Worm (Caenorhabditis elegans): ENCODE measurements around the gene nrx-1.

- TF ChIP-seq cog-1 (tag; optimal IDR thresholded peaks at IDR 0.05): no peak
- no peak for TF ChIP-seq ref-1 (GFP tag; conservative IDR thresholded peaks at IDR 0.05)
- TF ChIP-seq med-1 (GFP tag; optimal IDR thresholded peaks at IDR 0.05; ENCODE audit: insufficient read depth): no peak
- no peak for TF ChIP-seq T22C8.4 (GFP tag; IDR thresholded peaks at IDR 0.05)
- TF ChIP-seq flt-1 (GFP tag; IDR thresholded peaks at IDR 0.05): no peak
- TF ChIP-seq ztf-23 (GFP tag; IDR thresholded peaks at IDR 0.05): no peak
Observed at ce11 chrV:10802060-10802459, 22.8 kb upstream of the nrx-1 start.

Data from whole organism, midembryonic.